Fruit fly (Drosophila melanogaster) whole organism, larva: ENCODE results near the gene sfl.
A peak's percentile ranks its signal among the peaks of the same experiment; 100 is the strongest.

Experiments used
- noc ChIP-seq: fragments of 200-800 bp; sonication (Bioruptor generic); optimal IDR thresholded peaks from 3 replicates; lab custom pipeline; 2019; ENCODE audit warnings: missing biosample characterization, mild to moderate bottlenecking, missing genetic modification characterization, moderate library complexity

sfl gene

dm6 chr3L:6488405-6488804 is 7.1 kb upstream of the sfl start, which contains the start of the genes CG10147 and Bulli:
Gene CG10147, minus strand, starts transcription at chr3L:6488424.
Gene Bulli, plus strand, starts transcription at chr3L:6488681.
- peak; percentile 93 for TF ChIP-seq noc (tag; lab: Kevin White, UChicago)

DNA sequence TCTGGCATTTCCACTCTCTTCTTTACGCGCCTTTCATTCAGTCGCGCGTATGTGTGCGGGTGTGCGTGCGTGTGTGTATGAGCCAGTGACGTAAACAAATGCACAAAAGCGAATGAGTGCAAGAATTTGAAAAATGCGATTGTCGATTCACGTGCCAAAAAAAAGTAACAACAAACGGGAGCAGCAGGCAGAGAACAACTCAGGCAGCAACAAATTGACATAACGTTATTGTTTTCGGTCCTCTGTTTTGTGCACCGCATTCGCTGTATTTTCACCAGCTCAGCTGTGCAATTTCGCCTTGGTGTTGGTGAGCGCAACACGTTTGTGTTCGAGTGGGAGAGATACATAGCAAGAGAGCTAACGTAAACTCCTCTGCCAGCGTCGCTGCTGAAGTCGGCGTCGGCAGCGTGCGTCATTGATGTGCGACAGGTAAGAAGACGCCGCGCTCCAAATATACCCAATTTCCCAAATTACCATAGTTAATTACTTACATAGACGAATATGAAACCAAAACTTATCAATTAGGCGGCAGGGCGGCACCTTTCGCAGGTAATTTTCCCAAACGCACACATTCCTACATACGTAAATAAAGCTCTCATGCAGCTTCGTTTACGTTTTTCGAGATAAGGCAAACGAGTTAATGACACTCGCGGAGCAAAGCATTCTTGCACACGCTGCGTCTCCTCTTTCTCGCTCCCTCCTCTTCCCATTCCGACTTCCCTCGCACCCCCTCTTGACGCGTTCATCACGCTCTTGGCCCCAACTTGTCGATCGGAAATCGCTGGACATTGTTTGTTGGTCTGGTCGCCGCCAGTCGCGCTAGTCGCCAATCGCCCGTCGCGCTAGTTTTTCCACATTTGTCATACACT is 807 bp downstream of the sfl start:
- no peak for TF ChIP-seq noc (tag; lab: Kevin White, UChicago)

dm6 chr3L:6496922-6497232 is 1.4 kb downstream of the sfl start:
- TF ChIP-seq noc (tag; lab: Kevin White, UChicago), result no peak

- no peak for TF ChIP-seq noc (tag; lab: Kevin White, UChicago)
Measured at dm6 chr3L:6497990-6498389, 2.5 kb downstream of the sfl start.

DNA sequence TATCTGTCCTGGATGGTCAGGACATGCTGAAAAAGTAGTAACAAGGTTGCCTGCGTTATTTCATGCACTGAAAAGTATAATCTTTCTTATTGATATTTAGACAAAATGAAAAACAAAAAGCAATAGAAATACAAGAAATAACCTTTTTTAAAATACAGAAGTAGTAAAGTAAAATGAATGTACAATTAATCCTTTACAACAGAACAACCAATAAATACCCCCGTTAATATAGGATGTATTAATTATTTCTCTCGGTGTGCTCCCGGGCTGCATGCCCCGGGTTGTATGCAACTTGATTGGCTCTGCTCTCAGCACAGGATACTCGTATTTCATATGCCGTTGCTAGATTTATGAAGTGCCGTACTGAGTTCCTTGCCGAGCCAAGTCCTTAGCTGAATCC is 3.1 kb downstream of the sfl start:
- TF ChIP-seq noc (tag; lab: Kevin White, UChicago), result no peak

DNA sequence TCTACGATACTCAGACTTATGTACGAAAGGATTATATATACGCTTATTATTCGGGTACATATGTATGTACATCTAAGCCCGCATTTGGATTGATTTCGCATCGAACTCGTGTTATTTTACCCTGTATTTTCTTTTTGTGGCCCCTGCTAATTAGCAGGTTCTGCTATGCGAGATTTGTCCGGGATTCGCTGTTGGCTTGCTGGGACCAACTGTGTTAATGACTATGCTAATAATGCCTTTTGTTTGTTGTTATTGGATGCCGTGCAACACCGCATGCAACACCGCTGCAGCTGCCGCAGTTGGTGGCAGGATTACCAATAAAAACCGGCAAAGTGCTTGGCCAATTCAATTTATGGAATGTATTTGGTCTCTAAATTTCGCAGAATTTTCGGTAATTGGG is 5.0 kb downstream of the sfl start:
- TF ChIP-seq noc (tag; lab: Kevin White, UChicago), result no peak

- TF ChIP-seq noc (tag; lab: Kevin White, UChicago), result no peak
Measured at dm6 chr3L:6508083-6508482, 12.6 kb downstream of the sfl start.

DNA sequence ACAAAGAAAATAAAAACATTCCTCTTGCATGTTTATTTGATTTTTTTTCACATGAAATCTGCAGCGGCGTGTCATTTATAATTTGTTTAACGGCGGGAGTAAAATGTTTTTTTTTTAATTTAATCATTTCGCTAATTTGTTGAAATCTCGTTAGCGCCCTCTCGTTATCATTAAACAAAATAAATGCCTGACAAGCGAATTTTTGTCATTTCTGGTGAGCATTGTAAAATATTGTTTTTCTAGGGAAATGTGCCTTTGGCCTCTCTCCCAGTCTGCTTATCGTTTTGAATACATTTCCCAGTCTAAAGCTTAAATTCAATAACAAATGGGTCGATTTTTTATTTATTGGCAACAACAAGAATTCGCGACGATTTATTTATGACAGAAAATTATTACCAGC is 16.8 kb downstream of the sfl start:
- no peak for TF ChIP-seq noc (tag; lab: Kevin White, UChicago)

dm6 chr3L:6516901-6517300 is 21.4 kb downstream of the sfl start:
- no peak for TF ChIP-seq noc (tag; lab: Kevin White, UChicago)

DNA sequence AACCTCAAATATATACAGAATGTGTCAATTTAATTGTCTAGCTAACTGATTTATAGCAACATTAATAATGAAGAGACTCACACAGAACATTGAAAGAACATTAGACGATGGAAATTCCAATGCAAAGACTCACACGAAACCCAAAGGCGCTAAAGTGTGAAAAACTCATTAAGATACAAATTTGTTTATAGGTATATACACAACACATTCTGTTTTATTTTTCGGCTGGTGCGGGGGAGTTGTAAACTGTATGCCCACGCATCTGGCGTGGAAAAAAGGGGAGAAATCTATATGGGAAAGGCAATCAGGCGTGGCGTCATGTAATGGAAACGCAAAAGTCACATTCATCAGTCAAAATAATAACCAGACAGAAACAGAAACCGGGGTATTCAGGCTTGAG is 24.2 kb downstream of the sfl start:
- TF ChIP-seq noc (tag; lab: Kevin White, UChicago), result no peak

dm6 chr3L:6522785-6523184 is 27.3 kb downstream of the sfl start:
- peak; percentile 89 for TF ChIP-seq noc (tag; lab: Kevin White, UChicago)

DNA sequence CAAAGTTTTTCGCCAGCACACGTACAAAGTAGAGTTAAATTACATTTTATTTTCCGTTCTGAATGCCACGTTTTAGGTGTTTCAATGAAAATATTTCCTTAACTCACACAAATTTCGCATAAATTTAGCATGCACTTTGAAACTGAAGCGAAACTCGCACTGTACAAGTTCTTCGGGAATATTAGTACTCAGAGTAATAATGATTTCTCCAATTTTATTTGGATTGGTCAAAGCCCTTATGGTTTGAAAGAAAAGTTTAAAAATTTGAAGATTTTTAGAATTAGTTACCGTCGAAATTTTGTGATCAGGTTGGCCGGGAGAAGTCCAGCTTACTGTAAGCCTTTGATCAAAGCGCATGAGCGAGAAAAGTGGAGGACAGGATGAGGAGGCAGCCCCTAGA is 34.9 kb downstream of the sfl start, which contains the start of gene betaTub65B:
TSS of gene betaTub65B (plus strand) at position 301 of the 400 bp plus-strand sequence.
- no peak for TF ChIP-seq noc (tag; lab: Kevin White, UChicago)

dm6 chr3L:6550178-6550977 is 54.9 kb downstream of the sfl start, which contains the start of gene MCU:
Gene MCU, plus strand, starts transcription at chr3L:6550738.
- no peak for TF ChIP-seq noc (tag; lab: Kevin White, UChicago)

DNA sequence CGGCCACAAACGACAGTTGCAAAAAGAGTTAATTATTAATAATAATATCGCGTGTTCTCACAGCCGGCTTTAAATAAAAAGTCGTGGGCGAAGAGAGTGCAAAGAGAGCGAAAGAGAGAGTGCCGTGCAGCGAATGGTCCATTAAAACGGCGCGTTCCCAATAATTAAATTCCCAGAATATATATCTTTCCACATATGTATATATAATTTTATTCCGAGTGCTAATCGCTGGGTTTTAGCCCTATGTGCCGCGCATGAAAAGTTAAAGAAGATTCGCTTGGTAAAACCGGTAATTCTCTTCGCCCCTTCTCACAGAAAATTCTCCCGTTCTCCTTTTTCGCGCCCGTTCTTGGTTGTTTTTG is 55.5 kb downstream of the sfl start:
- no peak for TF ChIP-seq noc (tag; lab: Kevin White, UChicago)

- TF ChIP-seq noc (tag; lab: Kevin White, UChicago), result peak; percentile 67
Measured at dm6 chr3L:6551816-6552371, 56.4 kb downstream of the sfl start.

DNA sequence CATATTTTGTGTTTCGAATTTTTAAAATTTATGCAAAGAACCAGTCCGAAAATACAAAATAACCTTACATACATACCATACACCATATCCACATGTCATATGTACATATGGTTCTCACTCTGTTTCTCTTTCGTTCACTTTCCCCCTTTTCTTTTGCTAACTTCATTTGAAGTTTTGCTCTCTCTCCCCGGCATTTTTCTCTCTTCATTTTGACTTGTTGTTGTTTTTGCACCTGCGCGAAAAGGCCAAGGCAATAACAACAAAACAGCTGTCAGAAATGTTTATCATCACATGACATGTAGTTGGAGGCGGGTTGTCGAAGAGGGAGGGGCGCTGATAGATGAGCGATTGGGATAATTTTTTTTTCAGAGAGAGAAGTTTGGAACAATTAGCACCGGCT is 56.9 kb downstream of the sfl start:
- TF ChIP-seq noc (tag; lab: Kevin White, UChicago), result no peak
